Worm (Caenorhabditis elegans): ENCODE measurements around the gene F52H2.3.

Gene F52H2.3

ce11 chrX:2553433-2553860, 12.6 kb upstream of the F52H2.3 start (continued):
- TF ChIP-seq tbx-9 (tag; optimal IDR thresholded peaks at IDR 0.05; ENCODE audit: borderline replicate concordance) (no peak), K12H6.12 (tag; optimal IDR thresholded peaks at IDR 0.05) (peak; percentile 66), F33H1.4 (GFP tag; IDR thresholded peaks at IDR 0.05) (no peak), fkh-3 (tag; optimal IDR thresholded peaks at IDR 0.05) (peak; percentile 25), cebp-2 (GFP tag; IDR thresholded peaks at IDR 0.05) (peak; percentile 76; the same call in 1 of the 2 replicates), D2030.7 (GFP tag; IDR thresholded peaks at IDR 0.05) (peak; percentile 58; the same call in 1 of the 2 replicates), nhr-120 (GFP tag; IDR thresholded peaks at IDR 0.05) (0 out of 2 replicates have a peak, but pooled peaks have one; percentile 52), B0035.1 (tag; optimal IDR thresholded peaks at IDR 0.05) (peak; percentile 76), gei-17 (GFP tag; optimal IDR thresholded peaks at IDR 0.05) (no peak), snpc-3.4 (tag; optimal IDR thresholded peaks at IDR 0.05) (peak; percentile 65), mel-28 (tag; optimal IDR thresholded peaks at IDR 0.05; ENCODE audit: borderline replicate concordance) (no peak), atf-7 (tag; optimal IDR thresholded peaks at IDR 0.05) (peak; percentile 70), lin-40 (tag; optimal IDR thresholded peaks at IDR 0.05) (peak; percentile 82), mxl-1 (tag; optimal IDR thresholded peaks at IDR 0.05) (peak; percentile 77), nhr-27 (tag; optimal IDR thresholded peaks at IDR 0.05) (no peak), attf-5 (GFP tag; optimal IDR thresholded peaks at IDR 0.05) (peak; percentile 62), dpff-1 (tag; optimal IDR thresholded peaks at IDR 0.05) (no peak), F39B2.1 (GFP tag; IDR thresholded peaks at IDR 0.05) (no peak), cebp-1 (GFP tag; IDR thresholded peaks at IDR 0.05) (peak; percentile 28; the same call in 1 of the 2 replicates), cebp-1 (tag; optimal IDR thresholded peaks at IDR 0.05) (peak; percentile 75), let-526 (GFP tag; IDR thresholded peaks at IDR 0.05) (peak; percentile 33; the same call in 1 of the 2 replicates), egl-44 (GFP tag; IDR thresholded peaks at IDR 0.05) (peak; percentile 74; the same call in 1 of the 2 replicates), K11D2.4 (GFP tag; IDR thresholded peaks at IDR 0.05) (peak; percentile 55), lin-54 (GFP tag; optimal IDR thresholded peaks at IDR 0.05) (peak; percentile 51), dox-1 (GFP tag; IDR thresholded peaks at IDR 0.05) (peak; percentile 71), mcd-1 (GFP tag; IDR thresholded peaks at IDR 0.05) (0 out of 2 replicates have a peak, but pooled peaks have one; percentile 46), repo-1 (tag; optimal IDR thresholded peaks at IDR 0.05) (peak; percentile 43), lag-1 (GFP tag; IDR thresholded peaks at IDR 0.05) (no peak), mes-4 (tag; optimal IDR thresholded peaks at IDR 0.05) (peak; percentile 30), hmg-1.2 (GFP tag; IDR thresholded peaks at IDR 0.05) (peak; percentile 84), hrde-1 (tag; optimal IDR thresholded peaks at IDR 0.05; ENCODE audit: borderline replicate concordance) (peak; percentile 70), T26A5.8 (tag; optimal IDR thresholded peaks at IDR 0.05) (peak; percentile 46), let-607 (tag; optimal IDR thresholded peaks at IDR 0.05) (peak in 1 of 2 experiments; percentile 74), Y53G8AR.9 (GFP tag; conservative IDR thresholded peaks at IDR 0.05) (no peak), ceh-91 (GFP tag; IDR thresholded peaks at IDR 0.05) (no peak), F23B12.7 (tag; optimal IDR thresholded peaks at IDR 0.05; ENCODE audit: insufficient read depth) (peak; percentile 8), sdz-38 (tag; optimal IDR thresholded peaks at IDR 0.05) (peak; percentile 42), C17E4.6 (GFP tag; IDR thresholded peaks at IDR 0.05) (no peak), zfh-2 (GFP tag; conservative IDR thresholded peaks at IDR 0.05) (peak; percentile 49; the same call in 1 of the 2 replicates), F10E7.11 (tag; optimal IDR thresholded peaks at IDR 0.05) (no peak), ekl-4 (GFP tag; IDR thresholded peaks at IDR 0.05) (peak; percentile 77), madf-10 (tag; optimal IDR thresholded peaks at IDR 0.05) (peak; percentile 68), bed-1 (GFP tag; IDR thresholded peaks at IDR 0.05) (no peak), attf-6 (GFP tag; IDR thresholded peaks at IDR 0.05) (no peak), lsl-1 (GFP tag; optimal IDR thresholded peaks at IDR 0.05) (no peak), ceh-58 (GFP tag; IDR thresholded peaks at IDR 0.05) (no peak), akir-1 (GFP tag; optimal IDR thresholded peaks at IDR 0.05) (no peak), F49E8.2 (tag; optimal IDR thresholded peaks at IDR 0.05; ENCODE audit: insufficient read depth) (peak; percentile 1)
